Fruit fly (Drosophila melanogaster) whole organism: ENCODE measurements around the gene Ptp61F.

Experiments
- CG8478 ChIP-seq: fragments of >200 bp; optimal IDR thresholded peaks from 2 replicates; lab custom pipeline; 2018; ENCODE audit warnings: inconsistent platforms
- Dll ChIP-seq: fragments of >200 bp; optimal IDR thresholded peaks from 2 replicates; lab custom pipeline; 2017
- EcR ChIP-seq, 2 experiments: fragments of >200 bp; optimal IDR thresholded peaks; 2 replicates each; lab custom pipeline; 2017; ENCODE audit warnings: missing biosample characterization in 2 of 2, missing genetic modification characterization in 2 of 2, missing genetic modification reagents in 2 of 2
- pan ChIP-seq: fragments of >200 bp; optimal IDR thresholded peaks from 2 replicates; lab custom pipeline; 2017
- psq ChIP-seq: fragments of >200 bp; optimal IDR thresholded peaks from 2 replicates; lab custom pipeline; 2017
- usp ChIP-seq: fragments of >200 bp; optimal IDR thresholded peaks from 2 replicates; lab custom pipeline; 2017; ENCODE audit warnings: missing biosample characterization, missing genetic modification characterization, mixed read lengths

Gene Ptp61F

DNA sequence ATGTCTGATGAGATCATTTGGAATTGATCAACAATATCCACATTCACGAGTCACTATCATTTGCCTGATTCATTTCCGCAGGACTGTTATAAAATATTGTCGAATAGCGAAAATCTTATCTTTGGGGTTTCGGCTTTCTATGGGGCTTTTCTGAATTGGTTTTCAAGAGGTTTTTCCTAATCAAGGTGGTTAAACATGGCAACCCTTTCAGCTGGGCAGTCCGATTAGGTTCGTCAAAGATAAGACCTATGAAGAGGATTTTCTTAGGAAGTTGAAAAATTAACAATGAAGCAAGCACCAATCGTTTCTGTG is 149.5 kb downstream of the Ptp61F start:
- TF ChIP-seq usp (GFP tag; lab: Kevin White, UChicago) (no peak), CG8478 (lab: Kevin White, UChicago) (no peak), EcR (GFP tag; optimal IDR thresholded peaks at IDR 0.05; lab: Kevin White, UChicago) (no peak), pan (no peak), Dll (lab: Kevin White, UChicago) (no peak), psq (lab: Kevin White, UChicago) (no peak)

DNA sequence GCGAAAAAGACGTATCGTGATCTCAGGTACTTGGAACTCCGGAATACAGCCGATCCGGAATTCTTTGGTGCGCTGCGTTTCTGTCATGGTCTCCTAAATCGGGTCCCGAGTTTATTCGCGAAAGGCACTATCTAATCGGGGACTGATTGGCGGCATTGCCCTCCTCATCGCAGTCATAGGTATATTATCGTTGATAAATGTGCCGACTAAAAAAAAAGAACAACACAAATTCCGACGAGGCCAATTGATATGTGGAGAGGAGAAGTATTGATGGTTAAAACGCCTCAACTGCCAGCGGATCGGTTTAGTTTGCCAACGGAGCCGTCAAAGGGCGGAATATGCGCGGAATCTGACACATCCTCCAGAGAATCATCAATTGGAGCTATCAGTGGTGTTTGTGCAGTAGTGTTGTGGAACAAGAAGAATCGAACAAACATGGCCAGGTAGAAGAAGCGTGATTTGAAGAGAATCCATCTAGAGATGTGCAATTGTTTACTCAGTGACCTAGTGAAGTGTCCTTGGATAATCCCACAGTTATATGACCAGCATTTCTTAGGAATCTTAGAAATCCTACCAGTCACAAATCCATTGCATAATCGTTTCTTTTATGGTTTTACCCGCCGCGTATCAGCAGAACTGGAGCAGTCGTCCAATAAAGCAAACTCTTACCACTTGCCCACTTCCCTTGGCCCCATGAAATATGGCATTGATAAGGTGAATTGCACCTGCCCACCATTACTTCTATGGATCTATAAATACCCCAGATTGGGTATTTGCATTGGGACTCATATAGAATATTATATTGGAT is 150.0 kb downstream of the Ptp61F start:
- no peak for TF ChIP-seq CG8478 (lab: Kevin White, UChicago)
- TF ChIP-seq psq (lab: Kevin White, UChicago), result no peak
- no peak for TF ChIP-seq pan
- TF ChIP-seq EcR (GFP tag; optimal IDR thresholded peaks at IDR 0.05; lab: Kevin White, UChicago), result no peak
- no peak for TF ChIP-seq usp (GFP tag; lab: Kevin White, UChicago)
- TF ChIP-seq Dll (lab: Kevin White, UChicago), result no peak

DNA sequence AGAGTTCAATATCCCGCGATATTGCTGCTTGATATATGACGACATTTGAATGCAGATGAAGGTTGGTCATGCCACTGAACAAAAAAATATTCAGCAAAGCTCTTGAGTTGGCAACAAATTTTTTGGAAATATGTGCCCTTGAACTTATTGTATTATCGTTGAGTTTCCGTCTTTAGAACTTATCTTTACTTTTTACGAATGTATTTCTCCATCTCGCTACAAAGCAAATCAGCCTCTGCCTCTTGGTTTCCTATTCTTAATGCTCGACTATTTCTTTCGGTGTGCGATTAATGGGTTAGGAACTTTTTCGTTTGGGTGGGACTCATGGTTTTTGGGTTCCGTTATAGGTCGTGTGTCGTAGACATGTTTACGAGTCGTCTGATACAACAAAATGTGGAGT is 151.9 kb downstream of the Ptp61F start:
- TF ChIP-seq CG8478 (lab: Kevin White, UChicago), result no peak
- no peak for TF ChIP-seq EcR (GFP tag; optimal IDR thresholded peaks at IDR 0.05; lab: Kevin White, UChicago)
- no peak for TF ChIP-seq usp (GFP tag; lab: Kevin White, UChicago)
- no peak for TF ChIP-seq pan
- TF ChIP-seq psq (lab: Kevin White, UChicago), result no peak
- no peak for TF ChIP-seq Dll (lab: Kevin White, UChicago)

DNA sequence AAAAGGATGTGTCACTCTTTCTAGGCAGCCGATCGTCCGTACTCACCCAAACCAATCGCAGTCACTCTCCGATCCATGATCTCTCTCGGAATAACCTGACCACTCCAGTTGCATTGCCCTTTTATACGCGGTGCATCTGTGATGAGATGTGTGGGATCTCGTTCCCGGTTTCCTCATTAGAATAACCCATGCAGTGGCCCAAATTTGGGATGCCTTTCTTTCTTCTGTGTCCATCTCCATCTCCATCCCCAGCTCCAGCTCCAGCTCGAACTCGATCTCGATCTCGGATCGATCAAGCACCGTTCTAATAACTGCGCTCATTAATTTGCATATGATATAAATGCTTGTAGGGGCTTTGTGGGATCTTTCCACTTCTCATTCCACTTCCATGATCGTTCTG is 152.4 kb downstream of the Ptp61F start, which contains the start of gene CG9184:
Gene CG9184, minus strand, starts transcription at position 101 of the 400 bp plus-strand sequence.
- no peak for TF ChIP-seq psq (lab: Kevin White, UChicago)
- no peak for TF ChIP-seq usp (GFP tag; lab: Kevin White, UChicago)

DNA sequence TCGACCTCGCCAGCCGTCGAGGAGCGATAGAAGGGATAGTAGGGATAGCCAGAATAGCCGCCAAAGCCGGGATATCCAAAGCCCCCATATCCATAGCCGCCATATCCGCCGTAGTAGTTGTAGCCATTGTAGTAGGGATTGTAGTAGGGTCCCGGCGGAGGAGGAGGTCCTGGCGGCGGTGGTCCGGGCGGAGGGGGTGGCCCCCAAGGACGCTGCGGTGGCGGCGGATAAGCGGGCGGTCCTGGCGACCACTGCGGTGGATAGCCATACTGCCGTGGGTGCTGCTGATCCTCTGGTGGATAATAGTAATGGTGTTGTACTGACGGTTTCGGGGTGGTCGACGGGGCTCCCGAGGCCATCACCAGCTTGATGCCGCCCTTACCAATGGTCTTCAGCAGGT is 152.9 kb downstream of the Ptp61F start:
- no peak for TF ChIP-seq CG8478 (lab: Kevin White, UChicago)
- TF ChIP-seq Dll (lab: Kevin White, UChicago), result no peak
- no peak for TF ChIP-seq psq (lab: Kevin White, UChicago)
- TF ChIP-seq EcR (GFP tag; optimal IDR thresholded peaks at IDR 0.05; lab: Kevin White, UChicago), result no peak
- TF ChIP-seq usp (GFP tag; lab: Kevin White, UChicago), result no peak
- TF ChIP-seq pan, result no peak

DNA sequence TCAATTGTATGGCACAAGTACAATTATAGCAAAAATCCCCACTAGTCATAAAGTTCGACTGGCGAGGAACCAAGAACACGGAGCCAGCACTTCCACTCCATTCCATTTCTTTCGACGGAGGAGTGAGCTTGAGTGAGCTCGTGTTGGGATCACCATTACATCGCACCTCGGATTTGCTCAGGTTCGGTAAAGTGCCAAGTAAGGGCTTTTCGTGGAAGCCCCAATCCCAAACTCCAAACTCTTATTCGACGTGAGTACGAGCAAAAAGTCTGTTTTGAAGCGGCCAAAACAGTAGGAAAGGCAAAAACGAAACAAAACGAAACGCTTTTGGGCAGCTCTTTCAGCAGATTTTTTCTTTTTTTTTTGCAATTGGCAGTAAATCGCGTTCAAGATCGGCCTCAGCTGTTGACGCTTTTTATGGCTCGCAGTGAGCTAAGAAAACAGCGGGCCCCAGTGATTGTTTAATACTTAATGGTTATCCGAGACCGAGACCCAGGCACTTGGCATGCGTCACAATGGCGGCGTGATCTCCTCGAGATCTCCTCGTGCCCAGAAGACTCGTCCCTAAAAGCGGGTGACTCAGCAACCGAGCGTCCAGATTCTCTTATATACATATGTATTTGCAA is 154.0 kb downstream of the Ptp61F start:
- TF ChIP-seq EcR (GFP tag; optimal IDR thresholded peaks at IDR 0.05; lab: Kevin White, UChicago) (no peak), Dll (lab: Kevin White, UChicago) (no peak), pan (no peak)

DNA sequence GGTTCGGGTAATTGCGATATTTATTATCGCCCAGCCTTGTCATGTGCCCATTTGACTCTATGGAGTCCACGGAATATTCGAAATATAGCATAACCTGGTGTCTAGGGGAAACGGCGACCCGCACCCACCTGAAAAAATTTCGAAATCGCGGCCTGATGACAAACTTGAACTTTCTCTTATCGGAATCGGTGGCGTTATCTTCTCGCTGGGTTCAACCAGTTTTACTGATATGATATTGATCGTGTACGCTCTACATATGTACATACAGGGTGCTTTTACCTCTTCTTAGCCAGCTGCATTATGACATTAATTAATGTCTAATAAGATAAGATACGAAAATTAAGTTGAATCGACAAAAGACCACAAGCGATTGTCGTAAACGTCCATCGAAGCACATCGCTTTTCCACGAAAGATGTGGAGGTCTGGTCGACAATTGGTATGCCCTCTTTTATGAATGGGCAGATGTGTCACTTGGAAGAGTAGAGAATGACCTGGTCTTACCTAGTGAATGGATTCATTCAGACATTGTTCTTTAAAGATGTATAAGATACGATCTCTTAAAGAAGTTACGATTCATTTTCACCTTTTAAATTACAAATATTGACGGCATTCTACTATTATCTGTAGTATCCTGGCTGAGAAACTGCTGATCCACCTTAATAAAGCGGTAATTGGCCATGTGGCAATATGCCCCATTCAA is 154.7 kb downstream of the Ptp61F start:
- TF ChIP-seq psq (lab: Kevin White, UChicago) (no peak), pan (no peak), CG8478 (lab: Kevin White, UChicago) (no peak), usp (GFP tag; lab: Kevin White, UChicago) (no peak)

DNA sequence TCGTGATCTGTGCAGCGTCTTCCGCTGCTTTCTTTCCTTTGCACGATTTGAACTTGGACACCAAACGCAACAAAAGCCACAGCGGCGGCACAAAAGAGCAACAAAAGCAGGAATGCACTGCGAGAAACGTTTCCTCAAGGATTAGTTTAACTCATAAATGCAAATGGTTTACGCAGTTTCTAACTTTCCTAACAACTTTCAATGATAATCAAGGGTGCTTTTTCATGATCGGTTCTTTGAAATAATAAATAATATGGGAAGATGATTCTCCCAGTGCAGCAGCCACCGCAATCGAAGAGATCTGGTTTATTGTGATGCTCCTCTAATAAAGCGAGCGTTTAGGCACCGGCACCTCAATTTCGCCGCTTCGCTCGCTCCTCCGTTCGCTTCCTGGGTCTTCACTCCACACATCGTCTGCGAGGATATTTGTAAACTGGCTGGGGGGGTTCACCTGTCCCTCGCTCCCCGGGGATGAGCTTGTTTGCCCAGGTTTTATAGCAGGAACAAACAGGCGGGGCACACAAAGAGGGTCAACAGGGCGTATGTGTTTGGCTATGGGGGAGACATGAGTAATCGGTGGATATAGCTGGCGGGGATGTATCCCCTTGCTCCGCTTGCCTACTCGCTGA is 155.8 kb downstream of the Ptp61F start:
- TF ChIP-seq CG8478 (lab: Kevin White, UChicago) (no peak), psq (lab: Kevin White, UChicago) (no peak), pan (no peak), Dll (lab: Kevin White, UChicago) (no peak), EcR (GFP tag; optimal IDR thresholded peaks at IDR 0.05; lab: Kevin White, UChicago) (no peak)

DNA sequence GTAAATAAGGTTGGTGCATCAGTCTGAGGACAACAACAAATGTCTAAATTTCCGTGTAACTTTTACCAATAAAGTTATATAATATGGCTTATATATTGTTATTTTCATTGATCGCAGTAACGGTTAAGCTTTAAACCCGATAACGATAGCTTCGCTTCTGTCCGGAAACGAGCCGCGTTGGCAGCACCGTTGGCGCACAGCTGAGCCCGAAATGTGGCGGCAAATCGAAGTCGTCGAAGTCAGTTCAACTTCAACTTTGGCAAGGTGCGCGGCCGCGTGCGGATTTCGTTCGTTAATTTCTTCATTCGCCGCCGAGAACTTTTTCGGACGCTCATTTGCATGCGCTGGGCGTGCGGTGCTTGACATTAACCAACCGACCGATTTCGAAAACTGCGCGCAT is 156.8 kb downstream of the Ptp61F start, which contains the start of gene Myo61F:
Gene Myo61F, plus strand, starts transcription at position 240 of the 400 bp plus-strand sequence.
- TF ChIP-seq Dll (lab: Kevin White, UChicago) (no peak), psq (lab: Kevin White, UChicago) (no peak), pan (no peak), usp (GFP tag; lab: Kevin White, UChicago) (no peak), CG8478 (lab: Kevin White, UChicago) (no peak), EcR (GFP tag; optimal IDR thresholded peaks at IDR 0.05; lab: Kevin White, UChicago) (no peak)

DNA sequence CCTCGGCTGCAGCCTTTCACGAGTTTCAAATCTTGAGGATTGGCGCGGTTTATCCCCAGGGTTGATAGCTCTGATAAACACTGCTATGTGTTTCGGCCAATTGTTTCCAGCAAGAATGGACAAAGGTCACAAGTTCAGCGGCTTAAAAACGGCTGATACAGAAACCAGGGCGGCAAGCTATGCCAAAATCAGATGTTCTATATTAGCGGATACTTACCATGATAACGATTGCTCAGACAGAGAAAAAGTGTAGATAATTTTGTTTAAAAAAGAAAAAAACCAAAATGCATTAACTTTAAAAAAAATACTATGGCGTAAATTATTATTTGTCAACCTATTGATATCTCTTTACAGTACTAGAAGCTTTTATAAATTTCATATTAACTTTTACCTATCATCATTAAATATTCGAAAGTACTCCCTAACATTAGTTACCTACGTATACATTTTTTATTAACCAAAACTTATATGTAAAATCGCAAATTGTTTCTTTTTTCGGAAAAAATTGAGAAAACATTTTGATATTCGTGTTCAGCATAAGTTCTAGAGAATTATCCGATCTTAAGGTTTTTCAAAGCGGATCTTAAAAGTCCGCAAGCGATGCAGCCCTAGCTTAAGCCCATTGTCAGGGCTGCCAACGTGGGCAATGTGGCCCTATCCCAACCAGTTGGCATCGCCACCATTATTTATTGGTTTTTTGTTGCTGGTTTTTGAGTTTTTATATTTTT is 161.9 kb downstream of the Ptp61F start, which contains the start of the genes sturkopf and Herc4:
Gene sturkopf, minus strand, starts transcription at position 339 of the 728 bp plus-strand sequence.
Gene Herc4, plus strand, starts transcription at position 658 of the 728 bp plus-strand sequence.
- no peak for TF ChIP-seq EcR (GFP tag; optimal IDR thresholded peaks at IDR 0.05; lab: Kevin White, UChicago)
- TF ChIP-seq pan, result no peak
- no peak for TF ChIP-seq psq (lab: Kevin White, UChicago)
- no peak for TF ChIP-seq CG8478 (lab: Kevin White, UChicago)
- TF ChIP-seq Dll (lab: Kevin White, UChicago), result no peak
- no peak for TF ChIP-seq usp (GFP tag; lab: Kevin White, UChicago)
